Fruit fly (Drosophila melanogaster): ENCODE data around the gene CG34155.
A peak's percentile ranks its signal among the peaks of the same experiment; 100 is the strongest.

CG34155 gene

DNA sequence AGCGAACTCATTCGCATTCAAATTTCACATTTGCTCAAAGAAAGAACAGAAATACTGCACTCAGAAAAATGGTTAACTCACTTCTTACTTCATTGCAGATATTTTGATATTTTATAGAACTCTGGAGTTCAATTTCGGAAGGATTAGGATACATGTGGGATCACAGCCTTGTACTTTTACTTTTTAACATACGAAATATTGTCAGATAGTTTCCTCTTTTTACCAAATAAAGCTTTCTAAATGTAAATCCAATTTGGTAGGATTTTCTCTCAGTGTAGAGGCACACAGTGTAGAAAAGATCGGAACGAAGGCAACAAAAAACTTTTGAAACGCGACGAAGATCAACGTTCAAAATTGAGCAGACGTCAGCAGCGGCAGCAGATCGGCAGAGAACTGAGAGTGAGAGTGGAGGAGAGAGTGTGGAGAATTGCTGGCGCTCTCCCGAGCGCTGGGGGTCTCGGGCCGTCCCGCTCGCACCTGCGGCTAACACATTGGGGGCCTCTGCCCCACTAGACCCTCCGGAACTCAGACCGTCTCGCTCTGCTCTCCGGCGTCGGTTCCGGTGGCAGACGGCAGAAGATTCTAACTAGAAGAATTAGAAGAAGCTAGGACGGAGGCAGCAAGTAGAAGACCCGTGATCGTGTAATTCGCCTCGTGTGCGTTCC is 27.9 kb downstream of the CG34155 start, which contains the start of gene tmod (continued):
- TF ChIP-seq Smox (GFP tag; optimal IDR thresholded peaks at IDR 0.05) (peak; percentile 35), CG6276 (GFP tag; optimal IDR thresholded peaks at IDR 0.05) (peak; percentile 78), Eip93F (GFP tag; optimal IDR thresholded peaks at IDR 0.05) (no peak), CG16779 (tag; optimal IDR thresholded peaks at IDR 0.05) (peak; percentile 6), CG6163 (GFP tag; IDR thresholded peaks at IDR 0.05) (peak; percentile 63; the same call in 2 of the 3 replicates), CG10669 (GFP tag; optimal IDR thresholded peaks at IDR 0.05) (peak; percentile 31), CG8119 (GFP tag; IDR thresholded peaks at IDR 0.05) (peak; percentile 69; the same call in 2 of the 3 replicates), Sox102F (GFP tag; optimal IDR thresholded peaks at IDR 0.05) (peak; percentile 24), CG34406 (GFP tag; optimal IDR thresholded peaks at IDR 0.05) (peak; percentile 3)

DNA sequence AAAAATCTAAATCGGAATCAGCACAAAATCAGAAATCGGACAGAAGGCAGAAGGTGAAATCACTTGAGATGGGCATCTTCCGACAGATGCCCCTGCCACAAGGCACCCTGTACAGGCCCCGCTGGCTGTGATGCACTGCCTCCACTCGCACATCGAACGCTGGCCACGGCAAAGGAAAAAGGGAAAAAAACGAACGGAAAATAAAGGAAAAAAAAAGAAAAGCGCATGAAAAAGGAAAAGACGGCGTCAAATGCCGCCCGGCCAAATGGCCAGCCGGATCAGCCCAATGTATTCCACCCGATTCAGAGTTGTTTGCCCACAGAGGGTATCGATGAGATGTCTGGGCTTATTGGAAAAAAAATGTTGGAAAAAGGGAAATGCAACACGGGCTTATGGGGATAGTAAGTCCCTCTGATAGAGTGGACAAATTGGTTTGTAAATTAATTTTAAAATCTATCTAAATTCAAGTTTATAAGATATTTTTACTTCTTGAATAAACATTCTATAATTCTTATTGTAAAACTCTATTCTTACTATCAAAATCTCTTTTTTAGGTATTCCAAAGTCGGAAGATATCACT is 28.8 kb downstream of the CG34155 start:
- TF ChIP-seq dsx (GFP tag; optimal IDR thresholded peaks at IDR 0.05; ENCODE audit: poor library complexity, severe bottlenecking) (no peak), acj6 (GFP tag; optimal IDR thresholded peaks at IDR 0.05) (no peak), Hr38 (GFP tag; optimal IDR thresholded peaks at IDR 0.05) (no peak), lz (GFP tag; optimal IDR thresholded peaks at IDR 0.05) (no peak), OdsH (GFP tag; optimal IDR thresholded peaks at IDR 0.05) (peak; percentile 12), achi (GFP tag; optimal IDR thresholded peaks at IDR 0.05) (no peak), salr (GFP tag; optimal IDR thresholded peaks at IDR 0.05) (peak in 1 of 2 experiments; percentile 35), CG16779 (tag; optimal IDR thresholded peaks at IDR 0.05) (no peak), CG11294 (GFP tag; IDR thresholded peaks at IDR 0.05) (no peak), Ets96B (tag; optimal IDR thresholded peaks at IDR 0.05) (no peak), CG6163 (GFP tag; IDR thresholded peaks at IDR 0.05) (0 out of 3 replicates have a peak, but pooled peaks have one; percentile 35), CG6276 (GFP tag; optimal IDR thresholded peaks at IDR 0.05) (peak; percentile 56), Hr4 (GFP tag; optimal IDR thresholded peaks at IDR 0.05) (peak; percentile 50), Sox14 (GFP tag; optimal IDR thresholded peaks at IDR 0.05) (no peak), ss (GFP tag; optimal IDR thresholded peaks at IDR 0.05) (no peak), Smox (GFP tag; optimal IDR thresholded peaks at IDR 0.05) (no peak), Eip78C (GFP tag) (peak; percentile 37), CG3919 (GFP tag; optimal IDR thresholded peaks at IDR 0.05) (no peak), Ets21C (GFP tag; optimal IDR thresholded peaks at IDR 0.05) (no peak), CG11762 (GFP tag; optimal IDR thresholded peaks at IDR 0.05; ENCODE audit: insufficient read depth) (no peak), Lpt (GFP tag; optimal IDR thresholded peaks at IDR 0.05) (peak; percentile 23), esn (GFP tag; optimal IDR thresholded peaks at IDR 0.05) (no peak), CG32006 (GFP tag; optimal IDR thresholded peaks at IDR 0.05) (peak; percentile 45), fkh (GFP tag; optimal IDR thresholded peaks at IDR 0.05) (no peak), fd85E (GFP tag; optimal IDR thresholded peaks at IDR 0.05) (no peak), CG8119 (GFP tag; IDR thresholded peaks at IDR 0.05) (peak; percentile 59), CG15336 (GFP tag; IDR thresholded peaks at IDR 0.05) (peak; percentile 68), CG10631 (GFP tag; optimal IDR thresholded peaks at IDR 0.05) (no peak), eg (GFP tag; IDR thresholded peaks at IDR 0.05) (peak; percentile 80; the same call in 2 of the 3 replicates), Blimp-1 (GFP tag; optimal IDR thresholded peaks at IDR 0.05) (no peak), CG7368 (GFP tag; optimal IDR thresholded peaks at IDR 0.05) (no peak), dac (GFP tag; optimal IDR thresholded peaks at IDR 0.05) (no peak), CG34406 (GFP tag; optimal IDR thresholded peaks at IDR 0.05) (no peak), Gug (GFP tag; IDR thresholded peaks at IDR 0.05) (0 out of 2 replicates have a peak, but pooled peaks have one; percentile 8), Sox15 (GFP tag; optimal IDR thresholded peaks at IDR 0.05) (no peak)
